Fruit fly (Drosophila melanogaster) S2 (cell line): ENCODE data around the gene Obp83a.

Experiments
- CG8478 ChIP-seq: fragments of >200 bp; optimal IDR thresholded peaks from 2 replicates; lab custom pipeline; 2018
- CTCF ChIP-seq, 2 experiments: fragments of >200 bp; optimal IDR thresholded peaks; 2 replicates each; lab custom pipeline; 2018

DNA sequence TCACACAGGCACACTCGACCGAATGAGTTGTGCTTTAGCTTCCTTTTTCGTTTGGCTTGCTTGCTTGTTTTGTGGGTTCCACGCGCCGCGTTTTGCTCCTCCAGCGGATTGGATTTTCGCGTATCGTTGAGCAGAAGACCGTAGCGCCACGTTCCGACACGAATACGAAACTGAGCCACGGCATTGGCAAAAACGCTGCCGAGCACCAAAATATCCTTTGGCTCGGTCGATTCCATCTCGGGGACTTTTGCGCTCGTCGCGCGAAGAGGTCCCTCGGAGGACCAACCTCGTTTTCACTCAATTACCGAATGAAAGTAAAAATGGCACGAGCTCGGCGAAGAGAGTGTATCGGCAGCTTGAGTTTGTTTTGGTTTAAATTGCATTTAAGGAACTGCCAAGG is 15.7 kb downstream of the Obp83a start, which contains the start of gene side-III:
- TF ChIP-seq CG8478 (lab: Kevin White, UChicago): no peak
- TF ChIP-seq CTCF (optimal IDR thresholded peaks at IDR 0.05; lab: Kevin White, UChicago): no peak
